Worm (Caenorhabditis elegans): Measurements from ENCODE around the gene ZK1073.1.
A peak's percentile ranks its signal among the peaks of the same experiment; 100 is the strongest.

ZK1073.1 gene

DNA sequence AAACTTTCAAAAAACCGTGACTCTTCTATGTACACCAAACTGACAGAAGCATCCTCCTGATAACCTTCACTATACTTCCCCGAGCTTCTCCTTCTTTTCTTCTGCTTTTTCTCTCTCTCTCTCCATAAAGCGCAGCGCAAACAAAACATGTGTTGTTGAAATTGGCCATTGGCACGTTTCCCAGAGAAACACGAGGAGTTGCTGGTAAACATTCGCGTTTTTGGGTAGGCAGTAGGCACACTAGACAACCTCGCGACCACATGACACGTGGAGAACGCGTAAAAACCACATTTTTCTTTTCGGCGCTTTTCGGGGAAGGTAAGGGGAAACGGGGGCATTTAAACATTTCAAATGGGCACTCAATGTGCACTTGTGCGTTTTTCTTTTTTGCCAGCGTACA lies 2.4 kb upstream of the ZK1073.1 start (continued):
- TF ChIP-seq jun-1 (tag; optimal IDR thresholded peaks at IDR 0.05) (no peak), dmd-9 (GFP tag; IDR thresholded peaks at IDR 0.05) (no peak), lsy-2 (tag; optimal IDR thresholded peaks at IDR 0.05) (peak in 1 of 2 experiments; percentile 45), nhr-10 (tag; optimal IDR thresholded peaks at IDR 0.05) (peak; percentile 35), mxl-3 (GFP tag; optimal IDR thresholded peaks at IDR 0.05) (peak; percentile 77), nhr-102 (tag; optimal IDR thresholded peaks at IDR 0.05) (peak; percentile 14), T20F7.1 (GFP tag; optimal IDR thresholded peaks at IDR 0.05) (no peak), nhr-11 (tag; optimal IDR thresholded peaks at IDR 0.05) (peak; percentile 66), php-3 (GFP tag; IDR thresholded peaks at IDR 0.05) (0 out of 2 replicates have a peak, but pooled peaks have one; percentile 38), ceh-44 (GFP tag; IDR thresholded peaks at IDR 0.05) (no peak), nhr-28 (tag; optimal IDR thresholded peaks at IDR 0.05) (peak; percentile 79), Y48G9A.11 (GFP tag; IDR thresholded peaks at IDR 0.05) (no peak), skn-1 (tag; optimal IDR thresholded peaks at IDR 0.05) (no peak), ceh-82 (tag; optimal IDR thresholded peaks at IDR 0.05) (no peak), nhr-42 (GFP tag; IDR thresholded peaks at IDR 0.05) (no peak), mes-2 (tag; optimal IDR thresholded peaks at IDR 0.05; ENCODE audit: poor library complexity, severe bottlenecking) (no peak), ctbp-1 (GFP tag; IDR thresholded peaks at IDR 0.05) (no peak), zag-1 (tag; optimal IDR thresholded peaks at IDR 0.05) (no peak), tag-97 (GFP tag; IDR thresholded peaks at IDR 0.05) (no peak), set-16 (GFP tag; IDR thresholded peaks at IDR 0.05) (peak; percentile 25; the same call in 1 of the 2 replicates), zip-2 (tag; optimal IDR thresholded peaks at IDR 0.05) (no peak), Y5F2A.4 (GFP tag; optimal IDR thresholded peaks at IDR 0.05) (no peak), nhr-76 (tag; optimal IDR thresholded peaks at IDR 0.05) (no peak), hif-1 (tag; optimal IDR thresholded peaks at IDR 0.05) (peak; percentile 73 to 97), dmd-8 (GFP tag; IDR thresholded peaks at IDR 0.05) (no peak), snpc-4 (tag; optimal IDR thresholded peaks at IDR 0.05) (no peak), lin-29 (GFP tag; IDR thresholded peaks at IDR 0.05) (no peak), lin-38 (GFP tag; IDR thresholded peaks at IDR 0.05) (no peak), hlh-11 (tag; optimal IDR thresholded peaks at IDR 0.05) (peak; percentile 86), nhr-77 (tag; optimal IDR thresholded peaks at IDR 0.05) (peak; percentile 80), zip-11 (GFP tag; IDR thresholded peaks at IDR 0.05) (no peak), ztf-7 (tag; optimal IDR thresholded peaks at IDR 0.05) (no peak), mdt-29 (GFP tag; IDR thresholded peaks at IDR 0.05) (0 out of 2 replicates have a peak, but pooled peaks have one; percentile 35), hmg-1.1 (GFP tag; IDR thresholded peaks at IDR 0.05) (peak; percentile 35), lin-39 (tag; optimal IDR thresholded peaks at IDR 0.05) (no peak), Y75B8A.6 (GFP tag; IDR thresholded peaks at IDR 0.05) (no peak), lin-1 (GFP tag; IDR thresholded peaks at IDR 0.05) (no peak), mep-1 (tag; optimal IDR thresholded peaks at IDR 0.05) (peak; percentile 81), sdz-12 (GFP tag; optimal IDR thresholded peaks at IDR 0.05) (no peak), daf-8 (GFP tag; IDR thresholded peaks at IDR 0.05) (no peak), attf-4 (tag; optimal IDR thresholded peaks at IDR 0.05) (no peak), mdl-1 (tag; optimal IDR thresholded peaks at IDR 0.05) (peak; percentile 63 to 93), nhr-41 (GFP tag; IDR thresholded peaks at IDR 0.05) (no peak), dpl-1 (GFP tag; optimal IDR thresholded peaks at IDR 0.05) (peak; percentile 4), aly-2 (tag; optimal IDR thresholded peaks at IDR 0.05) (no peak), daf-16 (GFP tag; optimal IDR thresholded peaks at IDR 0.05) (peak in 1 of 2 experiments; percentile 42), daf-16 (tag; optimal IDR thresholded peaks at IDR 0.05) (peak; percentile 99), unc-130 (GFP tag; optimal IDR thresholded peaks at IDR 0.05) (no peak), Y105C5A.15 (GFP tag; IDR thresholded peaks at IDR 0.05) (no peak), ceh-20 (GFP tag; IDR thresholded peaks at IDR 0.05) (no peak), zfp-3 (GFP tag; conservative IDR thresholded peaks at IDR 0.05) (no peak), pqm-1 (tag; optimal IDR thresholded peaks at IDR 0.05) (peak; percentile 21), madf-9 (GFP tag; conservative IDR thresholded peaks at IDR 0.05) (no peak)

Data from whole organism, L4 larva.